Worm (Caenorhabditis elegans) whole organism, L1 larva: Measurements from ENCODE around the gene srw-33.

Experiments
- C34B4.2 ChIP-seq: sonication (generic microtip); optimal IDR thresholded peaks from 2 replicates; lab custom pipeline; 2017; ENCODE audit warnings: mild to moderate bottlenecking, missing genetic modification characterization, missing compliant biosample characterization
- alr-1 ChIP-seq: fragments of 200-800 bp; sonication (Bioruptor generic); optimal IDR thresholded peaks from 2 replicates; lab custom pipeline; 2018; ENCODE audit warnings: borderline replicate concordance, mild to moderate bottlenecking, missing genetic modification characterization, missing compliant biosample characterization
- ama-1 ChIP-seq: fragments of 150-350 bp; optimal IDR thresholded peaks from 2 replicates; lab custom pipeline; 2014
- ceh-8 ChIP-seq: fragments of 200-800 bp; sonication (Bioruptor generic); optimal IDR thresholded peaks from 2 replicates; lab custom pipeline; 2018; ENCODE audit warnings: mild to moderate bottlenecking, missing genetic modification characterization, moderate library complexity, missing compliant biosample characterization
- fos-1 ChIP-seq: fragments of 150-350 bp; optimal IDR thresholded peaks from 2 replicates; lab custom pipeline; 2014; ENCODE audit warnings: missing biosample characterization, missing genetic modification characterization
- nhr-11 ChIP-seq: fragments of 150-350 bp; optimal IDR thresholded peaks from 2 replicates; lab custom pipeline; 2014; ENCODE audit warnings: missing biosample characterization, missing genetic modification characterization
- nhr-237 ChIP-seq: fragments of 150-350 bp; optimal IDR thresholded peaks from 2 replicates; lab custom pipeline; 2014; ENCODE audit warnings: missing biosample characterization, missing genetic modification characterization
- nhr-47 ChIP-seq: sonication (generic microtip); optimal IDR thresholded peaks from 2 replicates; lab custom pipeline; 2016; ENCODE audit warnings: mild to moderate bottlenecking, missing genetic modification characterization, moderate library complexity, missing compliant biosample characterization
- nhr-76 ChIP-seq: sonication (generic microtip); optimal IDR thresholded peaks from 2 replicates; lab custom pipeline; 2017; ENCODE audit warnings: missing biosample characterization, missing genetic modification characterization
- nhr-85 ChIP-seq: sonication (generic microtip); peaks from one replicate; lab custom pipeline; 2016; ENCODE audit warnings: missing genetic modification characterization, inconsistent platforms, missing compliant biosample characterization
- pag-3 ChIP-seq: sonication (generic microtip); optimal IDR thresholded peaks from 2 replicates; lab custom pipeline; 2017; ENCODE audit warnings: missing genetic modification characterization, mild to moderate bottlenecking, missing compliant biosample characterization, antibody characterized with exemption, borderline replicate concordance; ENCODE audit not compliant: insufficient read depth
- unc-130 ChIP-seq: fragments of 150-350 bp; optimal IDR thresholded peaks from 2 replicates; lab custom pipeline; 2017; ENCODE audit warnings: missing biosample characterization, missing genetic modification characterization, inconsistent platforms
- vab-15 ChIP-seq: sonication (generic microtip); optimal IDR thresholded peaks from 2 replicates; lab custom pipeline; 2017; ENCODE audit warnings: missing genotype, mild to moderate bottlenecking, missing genetic modification characterization, missing compliant biosample characterization
- ztf-11 ChIP-seq, 2 experiments: sonication (generic microtip); optimal IDR thresholded peaks; 2 replicates each; lab custom pipeline; 2016 to 2017; ENCODE audit warnings: missing genetic modification characterization in 2 of 2, missing biosample characterization in 1 of 2, missing compliant biosample characterization in 1 of 2

ce11 chrV:15478597-15478996, 27.3 kb upstream of the srw-33 start, which contains the start of gene C06B8.2:
- no peak for TF ChIP-seq C34B4.2 (tag; lab: Kevin White, UChicago)
- no peak for TF ChIP-seq alr-1
- TF ChIP-seq nhr-11, result no peak
- no peak for TF ChIP-seq nhr-76
- TF ChIP-seq nhr-237, result no peak
- TF ChIP-seq unc-130, result no peak
- TF ChIP-seq fos-1 (tag; lab: Kevin White, UChicago), result no peak
- no peak for TF ChIP-seq vab-15 (tag; lab: Kevin White, UChicago)
- no peak for TF ChIP-seq ama-1 (lab: Kevin White, UChicago)
- no peak for TF ChIP-seq ceh-8 (GFP tag; lab: Kevin White, UChicago)
- TF ChIP-seq nhr-47 (tag; lab: Kevin White, UChicago), result no peak
- TF ChIP-seq nhr-85 (tag; lab: Kevin White, UChicago), result no peak
- TF ChIP-seq ztf-11 (tag; optimal IDR thresholded peaks at IDR 0.05; lab: Kevin White, UChicago), result no peak
- TF ChIP-seq pag-3 (tag; lab: Kevin White, UChicago), result no peak
